Fruit fly (Drosophila melanogaster): ENCODE measurements around the gene Hs6st.
A peak's percentile ranks its signal among the peaks of the same experiment; 100 is the strongest.

Hs6st gene

dm6 chr3R:19935777-19936125, 72.6 kb downstream of the Hs6st start:
- no peak for TF ChIP-seq Dfd (GFP tag; optimal IDR thresholded peaks at IDR 0.05)
- no peak for TF ChIP-seq Sp1 (GFP tag; optimal IDR thresholded peaks at IDR 0.05)
- no peak for TF ChIP-seq foxo (GFP tag; optimal IDR thresholded peaks at IDR 0.05)
- no peak for TF ChIP-seq Jra (GFP tag; optimal IDR thresholded peaks at IDR 0.05)
- no peak for TF ChIP-seq Rel (GFP tag; optimal IDR thresholded peaks at IDR 0.05)
- TF ChIP-seq Rel (tag; optimal IDR thresholded peaks at IDR 0.05): no peak
- TF ChIP-seq Vsx2 (GFP tag; optimal IDR thresholded peaks at IDR 0.05; ENCODE audit: partially characterized antibody): no peak
- no peak for TF ChIP-seq dl (GFP tag; optimal IDR thresholded peaks at IDR 0.05; ENCODE audit: insufficient read depth in 1 of 2, partially characterized antibody in 2 of 2)
- TF ChIP-seq woc (GFP tag; optimal IDR thresholded peaks at IDR 0.05): no peak
- no peak for TF ChIP-seq CG32264 (GFP tag; optimal IDR thresholded peaks at IDR 0.05)

- TF ChIP-seq fru (GFP tag; optimal IDR thresholded peaks at IDR 0.05) (no peak), rgr (GFP tag; optimal IDR thresholded peaks at IDR 0.05) (no peak), dsf (GFP tag; optimal IDR thresholded peaks at IDR 0.05; ENCODE audit: borderline replicate concordance) (no peak), Hr78 (GFP tag; optimal IDR thresholded peaks at IDR 0.05) (no peak), tai (GFP tag; optimal IDR thresholded peaks at IDR 0.05) (no peak), psq (GFP tag; optimal IDR thresholded peaks at IDR 0.05) (no peak), ey (GFP tag; optimal IDR thresholded peaks at IDR 0.05) (no peak), Rel (GFP tag; optimal IDR thresholded peaks at IDR 0.05) (no peak), Rel (tag; optimal IDR thresholded peaks at IDR 0.05) (no peak), Mio (GFP tag; optimal IDR thresholded peaks at IDR 0.05) (no peak), br (GFP tag; optimal IDR thresholded peaks at IDR 0.05) (no peak), Sp1 (GFP tag; optimal IDR thresholded peaks at IDR 0.05) (no peak), GATAd (GFP tag; optimal IDR thresholded peaks at IDR 0.05) (no peak), Dfd (GFP tag; optimal IDR thresholded peaks at IDR 0.05) (no peak), HLH106 (tag; optimal IDR thresholded peaks at IDR 0.05) (no peak), N (GFP tag; optimal IDR thresholded peaks at IDR 0.05) (no peak), Dif (GFP tag; optimal IDR thresholded peaks at IDR 0.05; ENCODE audit: partially characterized antibody) (no peak), Hnf4 (GFP tag; optimal IDR thresholded peaks at IDR 0.05) (no peak)
Observed at dm6 chr3R:19934840-19935776, 73.2 kb downstream of the Hs6st start, which contains the start of gene mira. TSS of gene mira (minus strand) at chr3R:19935120.

- no peak for TF ChIP-seq pan (optimal IDR thresholded peaks at IDR 0.05)
- TF ChIP-seq Dfd (GFP tag; optimal IDR thresholded peaks at IDR 0.05): peak; percentile 95
Observed at dm6 chr3R:19932169-19932568, 76.1 kb downstream of the Hs6st start.

- TF ChIP-seq CrebA (GFP tag; optimal IDR thresholded peaks at IDR 0.05; ENCODE audit: borderline replicate concordance): no peak
- no peak for TF ChIP-seq N (GFP tag; optimal IDR thresholded peaks at IDR 0.05)
- TF ChIP-seq sage (GFP tag; optimal IDR thresholded peaks at IDR 0.05): no peak
- no peak for TF ChIP-seq Dif (GFP tag; optimal IDR thresholded peaks at IDR 0.05; ENCODE audit: partially characterized antibody)
- no peak for TF ChIP-seq woc (GFP tag; optimal IDR thresholded peaks at IDR 0.05)
- no peak for TF ChIP-seq tai (GFP tag; optimal IDR thresholded peaks at IDR 0.05)
Observed at dm6 chr3R:19930913-19931706, 77.2 kb downstream of the Hs6st start.

dm6 chr3R:19928544-19928943, 79.8 kb downstream of the Hs6st start, which contains the start of gene CG4459:
TSS of gene CG4459 (minus strand) at chr3R:19928644.
- TF ChIP-seq tai (GFP tag; optimal IDR thresholded peaks at IDR 0.05) (no peak), lola (GFP tag; optimal IDR thresholded peaks at IDR 0.05) (no peak), CG9705 (GFP tag; optimal IDR thresholded peaks at IDR 0.05) (no peak), psq (GFP tag; optimal IDR thresholded peaks at IDR 0.05) (no peak), Hnf4 (GFP tag; optimal IDR thresholded peaks at IDR 0.05) (no peak), Vsx2 (GFP tag; optimal IDR thresholded peaks at IDR 0.05; ENCODE audit: partially characterized antibody) (no peak), Myc (optimal IDR thresholded peaks at IDR 0.05) (no peak), fru (GFP tag; optimal IDR thresholded peaks at IDR 0.05) (no peak), dmrt93B (GFP tag; optimal IDR thresholded peaks at IDR 0.05) (no peak), Dfd (GFP tag; optimal IDR thresholded peaks at IDR 0.05) (no peak), jim (GFP tag; optimal IDR thresholded peaks at IDR 0.05) (no peak), Dif (GFP tag; optimal IDR thresholded peaks at IDR 0.05; ENCODE audit: partially characterized antibody) (no peak), CG32264 (GFP tag; optimal IDR thresholded peaks at IDR 0.05) (no peak), HLH106 (tag; optimal IDR thresholded peaks at IDR 0.05) (no peak)

Data from whole organism, wandering third instar larva.